Worm (Caenorhabditis elegans) whole organism, young adult: ENCODE data around the gene pod-1.

Experiments
- Y95B8A.8 ChIP-seq: fragments of 200-800 bp; sonication (Bioruptor generic); IDR thresholded peaks from 2 replicates; pipeline ENCODE4 v1.3.6; 2022; ENCODE audit warnings: missing genetic modification reagents, missing genetic modification characterization, missing compliant biosample characterization
- bed-1 ChIP-seq: fragments of 200-800 bp; sonication (Bioruptor generic); IDR thresholded peaks from 2 replicates; pipeline ENCODE4 v1.3.6; 2022; ENCODE audit warnings: missing genetic modification reagents, missing genetic modification characterization, missing compliant biosample characterization
- ceh-27 ChIP-seq: fragments of 200-800 bp; sonication (Bioruptor generic); optimal IDR thresholded peaks from 2 replicates; lab custom pipeline; 2018; ENCODE audit warnings: mild to moderate bottlenecking, missing genetic modification characterization, moderate library complexity, missing compliant biosample characterization
- ztf-6 ChIP-seq: fragments of 200-800 bp; sonication (Bioruptor generic); IDR thresholded peaks from 2 replicates; pipeline ENCODE4 v1.3.6; 2022; ENCODE audit warnings: missing genetic modification reagents, missing genetic modification characterization, missing compliant biosample characterization

DNA sequence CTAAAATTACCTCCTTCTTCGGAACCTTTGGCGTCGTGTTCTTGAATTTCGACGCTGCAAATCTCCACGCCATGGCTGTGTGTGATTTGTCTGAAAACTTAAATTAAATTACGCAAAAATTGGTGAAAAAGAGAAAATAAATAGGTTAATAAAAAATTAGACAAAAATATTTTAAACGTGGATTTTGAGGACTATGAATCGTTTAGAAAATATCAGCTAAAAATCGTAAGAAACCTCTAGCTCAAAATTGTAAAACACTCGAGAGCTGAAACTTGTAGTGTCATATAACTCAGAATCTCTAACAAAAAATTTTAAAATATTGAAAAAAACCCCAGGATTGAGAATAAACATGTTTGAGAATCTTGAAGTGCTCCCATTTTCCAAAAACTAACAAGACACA, at the start of gene pod-1:
- TF ChIP-seq Y95B8A.8 (GFP tag; lab: Robert Waterston, UW), result no peak
- no peak for TF ChIP-seq bed-1 (GFP tag; lab: Robert Waterston, UW)
- no peak for TF ChIP-seq ztf-6 (GFP tag; lab: Robert Waterston, UW)
- no peak for TF ChIP-seq ceh-27
